Fruit fly (Drosophila melanogaster) S2 (cell line): ENCODE data around the gene CG14627.
A peak's percentile ranks its signal among the peaks of the same experiment; 100 is the strongest.

Source experiments
- CG8478 ChIP-seq: fragments of >200 bp; optimal IDR thresholded peaks from 2 replicates; lab custom pipeline; 2018
- CTCF ChIP-seq, 2 experiments: fragments of >200 bp; optimal IDR thresholded peaks; 2 replicates each; lab custom pipeline; 2018

CG14627 gene

dm6 chrX:1184478-1184877 is 3.1 kb downstream of the CG14627 start, which contains the start of gene CG14626:
TSS of gene CG14626 (plus strand) at chrX:1184778.
- no peak for TF ChIP-seq CG8478
- no peak for TF ChIP-seq CTCF (optimal IDR thresholded peaks at IDR 0.05; lab: Kevin White, UChicago)

dm6 chrX:1191008-1191407 is 9.6 kb downstream of the CG14627 start, which contains the start of gene CG11380:
TSS of gene CG11380 (plus strand) at chrX:1191308.
- TF ChIP-seq CG8478 (no peak), CTCF (optimal IDR thresholded peaks at IDR 0.05; lab: Kevin White, UChicago) (no peak)

dm6 chrX:1197862-1198261 is 16.4 kb downstream of the CG14627 start:
- TF ChIP-seq CG8478 (no peak), CTCF (optimal IDR thresholded peaks at IDR 0.05; lab: Kevin White, UChicago) (no peak)

DNA sequence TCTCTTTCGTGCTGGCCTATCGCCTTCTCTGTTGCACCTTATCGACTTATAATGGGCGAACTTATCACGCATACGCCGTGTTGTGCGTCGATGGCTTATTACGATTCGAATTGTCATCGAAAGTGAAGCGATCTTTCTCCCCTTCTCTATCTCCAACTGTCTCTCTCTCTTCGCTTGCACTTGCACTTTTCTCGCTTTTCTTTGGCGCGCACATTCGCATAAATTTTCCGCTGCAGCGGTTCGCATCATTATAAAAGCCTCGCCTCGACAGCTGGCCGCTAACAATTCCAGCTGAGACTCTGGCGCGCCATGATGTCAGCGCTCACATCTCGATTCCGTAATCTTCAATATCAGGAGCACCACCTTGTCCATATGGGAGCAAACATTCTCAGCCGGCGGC is 17.8 kb downstream of the CG14627 start, which contains the start of gene CG14625:
TSS of gene CG14625 (plus strand) at position 301 of the 400 bp plus-strand sequence.
- no peak for TF ChIP-seq CG8478
- TF ChIP-seq CTCF (optimal IDR thresholded peaks at IDR 0.05; lab: Kevin White, UChicago), result no peak

DNA sequence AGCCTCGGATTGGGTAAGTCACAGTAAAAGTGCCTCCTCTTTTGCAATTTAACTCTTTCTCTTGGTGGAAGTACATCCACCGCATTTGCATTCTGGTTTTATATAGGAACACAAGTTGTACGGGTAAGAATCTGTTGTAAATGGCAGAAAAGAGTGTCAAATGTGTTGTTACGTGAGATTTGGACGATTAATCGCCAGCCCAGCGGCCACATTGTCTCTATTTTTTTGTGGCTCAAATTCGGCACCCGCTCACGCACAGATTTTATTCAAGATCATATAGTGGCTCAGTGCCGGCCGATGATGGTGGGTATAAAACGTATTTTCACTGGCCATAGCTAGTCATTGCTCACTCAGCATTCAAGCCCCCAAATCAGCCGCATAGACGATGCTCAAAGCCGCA is 22.1 kb downstream of the CG14627 start, which contains the start of gene CG11381:
TSS of gene CG11381 (plus strand) at position 301 of the 400 bp plus-strand sequence.
- TF ChIP-seq CG8478 (no peak), CTCF (optimal IDR thresholded peaks at IDR 0.05; lab: Kevin White, UChicago) (no peak)

DNA sequence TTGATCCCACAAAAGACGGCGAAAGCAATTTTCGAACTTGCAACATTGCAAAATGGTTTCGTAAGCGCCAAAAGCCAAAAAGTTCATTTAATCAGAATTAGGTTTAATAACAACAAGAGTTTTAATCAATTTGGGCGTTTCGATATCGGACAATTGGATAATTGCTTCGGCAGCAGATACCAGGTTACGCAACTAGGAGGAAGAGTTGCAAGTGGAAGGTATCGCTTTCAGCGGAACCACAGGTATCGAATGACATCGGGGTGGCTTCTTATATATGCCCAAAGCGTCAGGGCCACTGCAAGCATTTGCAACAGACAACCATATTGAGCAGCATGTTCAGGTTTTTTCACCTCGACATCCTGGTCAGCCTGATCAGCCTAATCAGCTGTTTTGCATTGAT is 25.0 kb downstream of the CG14627 start, which contains the start of gene CG14624:
TSS of gene CG14624 (plus strand) at position 301 of the 400 bp plus-strand sequence.
- TF ChIP-seq CG8478, result no peak
- no peak for TF ChIP-seq CTCF (optimal IDR thresholded peaks at IDR 0.05; lab: Kevin White, UChicago)

- TF ChIP-seq CG8478, result no peak
Observed at dm6 chrX:1209251-1210020, 28.0 kb downstream of the CG14627 start, which contains the start of gene CG11382. TSS of gene CG11382 (plus strand) at chrX:1209970.

dm6 chrX:1215000-1215399 is 33.6 kb downstream of the CG14627 start, which contains the start of gene CG11398:
TSS of gene CG11398 (minus strand) at chrX:1215156.
- TF ChIP-seq CTCF (optimal IDR thresholded peaks at IDR 0.05; lab: Kevin White, UChicago) (peak; percentile 28 to 32), CG8478 (no peak)

- TF ChIP-seq CG8478, result no peak
- TF ChIP-seq CTCF (optimal IDR thresholded peaks at IDR 0.05; lab: Kevin White, UChicago), result no peak
Observed at dm6 chrX:1216681-1217080, 35.3 kb downstream of the CG14627 start.

DNA sequence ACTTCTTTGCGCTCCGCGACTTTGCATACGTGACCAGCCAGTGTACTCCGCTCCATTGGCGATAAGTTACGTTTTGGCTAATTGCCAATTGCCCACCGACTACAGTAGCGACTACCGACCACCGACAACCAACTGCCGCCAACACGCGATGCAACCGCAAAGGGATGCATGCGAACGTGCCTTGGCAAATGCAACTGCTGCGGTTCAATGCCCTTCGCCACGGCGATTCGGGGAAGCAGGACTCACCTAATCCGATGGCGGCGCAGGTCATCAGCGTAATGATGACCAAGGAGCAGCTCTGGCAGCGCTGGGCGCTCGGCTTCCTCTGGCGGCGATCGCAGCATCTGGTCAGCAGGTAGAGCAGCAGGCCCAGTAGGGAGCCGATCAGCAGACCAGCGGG is 44.4 kb downstream of the CG14627 start:
- TF ChIP-seq CTCF (optimal IDR thresholded peaks at IDR 0.05; lab: Kevin White, UChicago) (no peak), CG8478 (no peak)

DNA sequence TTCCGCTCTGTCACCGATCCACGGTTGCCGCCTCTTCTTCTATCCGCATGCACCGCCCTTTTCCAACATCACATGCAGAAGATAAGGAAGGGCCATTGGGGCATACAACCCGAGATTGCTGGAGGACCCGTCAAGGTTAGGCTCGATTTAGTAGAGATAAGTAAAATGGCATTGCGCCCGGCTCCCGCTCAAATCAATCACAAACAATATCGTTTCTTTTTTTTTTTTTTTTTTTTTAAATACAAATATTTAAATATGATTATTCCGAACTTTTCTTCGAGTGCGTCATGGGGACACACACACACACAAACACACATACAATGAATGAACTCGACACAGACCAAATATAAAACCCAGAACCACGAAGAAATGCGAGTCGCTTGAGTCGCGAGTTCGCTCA is 47.7 kb downstream of the CG14627 start:
- TF ChIP-seq CG8478 (no peak), CTCF (optimal IDR thresholded peaks at IDR 0.05; lab: Kevin White, UChicago) (no peak)

DNA sequence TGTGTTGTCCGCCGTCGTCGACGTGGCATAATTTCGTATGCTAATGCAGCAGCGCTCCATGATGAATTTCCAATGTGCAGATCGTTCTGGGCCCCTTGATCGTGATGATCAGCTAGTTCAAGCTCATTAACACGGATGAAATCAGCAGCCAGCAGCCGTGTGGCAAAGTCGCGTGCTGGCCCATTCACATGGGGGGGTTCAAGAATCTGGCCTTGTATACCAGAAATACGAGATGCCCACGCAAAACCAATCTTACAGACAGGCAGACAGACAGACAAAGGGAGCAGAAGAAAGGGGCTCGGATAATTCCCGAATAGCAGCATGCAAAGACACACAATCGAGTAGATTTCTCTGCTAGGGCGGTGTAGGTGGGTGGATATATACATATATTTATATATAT is 48.1 kb downstream of the CG14627 start:
- TF ChIP-seq CTCF (optimal IDR thresholded peaks at IDR 0.05; lab: Kevin White, UChicago), result no peak
- TF ChIP-seq CG8478, result no peak

DNA sequence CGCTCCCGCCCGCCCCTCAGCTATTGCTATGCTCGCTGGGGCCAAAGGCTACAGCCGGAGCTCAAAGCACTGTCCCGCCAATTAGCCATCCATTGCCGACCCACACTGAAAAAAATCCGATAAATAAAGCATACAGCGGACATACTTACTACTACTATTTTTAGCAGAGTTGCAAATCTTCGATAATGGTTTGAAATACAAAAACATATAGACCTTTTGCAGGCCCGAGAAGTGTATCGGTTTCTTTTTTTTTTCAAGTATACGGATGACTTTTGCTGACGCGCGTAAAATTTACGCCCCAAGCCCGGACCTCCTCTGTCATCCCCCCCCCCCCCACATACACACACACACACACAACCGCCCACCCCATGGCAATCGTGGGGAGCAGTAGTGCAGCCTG is 50.3 kb downstream of the CG14627 start:
- TF ChIP-seq CTCF (optimal IDR thresholded peaks at IDR 0.05; lab: Kevin White, UChicago), result no peak
- no peak for TF ChIP-seq CG8478

- no peak for TF ChIP-seq CG8478
- no peak for TF ChIP-seq CTCF (optimal IDR thresholded peaks at IDR 0.05; lab: Kevin White, UChicago)
Observed at dm6 chrX:1232533-1233212, 51.3 kb downstream of the CG14627 start.
